Worm (Caenorhabditis elegans): ENCODE results near the gene F35F10.13.

The F35F10.13 gene

ce11 chrV:3357106-3357505, 38.2 kb upstream of the F35F10.13 start, which contains the start of gene scrm-3:
TSS of gene scrm-3 (minus strand) at chrV:3357206.
- TF ChIP-seq hlh-15 (tag; optimal IDR thresholded peaks at IDR 0.05) (no peak), Y22D7AL.16 (tag; optimal IDR thresholded peaks at IDR 0.05) (no peak), zip-5 (tag; optimal IDR thresholded peaks at IDR 0.05) (no peak), che-1 (tag; optimal IDR thresholded peaks at IDR 0.05) (no peak), fkh-10 (GFP tag; optimal IDR thresholded peaks at IDR 0.05) (no peak), eyg-1 (tag; optimal IDR thresholded peaks at IDR 0.05) (no peak), hlh-6 (tag; optimal IDR thresholded peaks at IDR 0.05) (no peak), ceh-19 (GFP tag; optimal IDR thresholded peaks at IDR 0.05) (no peak), C08G9.2 (tag; optimal IDR thresholded peaks at IDR 0.05) (no peak)

- TF ChIP-seq ceh-6 (GFP tag; optimal IDR thresholded peaks at IDR 0.05) (no peak), nhr-232 (tag; optimal IDR thresholded peaks at IDR 0.05) (no peak), unc-42 (tag; optimal IDR thresholded peaks at IDR 0.05) (no peak), hlh-15 (tag; optimal IDR thresholded peaks at IDR 0.05) (no peak), F13H6.1 (tag; optimal IDR thresholded peaks at IDR 0.05) (no peak), hlh-6 (tag; optimal IDR thresholded peaks at IDR 0.05) (no peak), ceh-9 (tag; optimal IDR thresholded peaks at IDR 0.05) (no peak), ceh-22 (tag; optimal IDR thresholded peaks at IDR 0.05) (no peak), pros-1 (tag; optimal IDR thresholded peaks at IDR 0.05) (no peak), K09A11.1 (tag; optimal IDR thresholded peaks at IDR 0.05; ENCODE audit: insufficient read depth) (no peak), zip-5 (tag; optimal IDR thresholded peaks at IDR 0.05) (no peak), unc-86 (tag; optimal IDR thresholded peaks at IDR 0.05) (no peak), ceh-2 (tag; optimal IDR thresholded peaks at IDR 0.05) (no peak), hlh-13 (GFP tag; optimal IDR thresholded peaks at IDR 0.05) (no peak), elt-4 (tag; optimal IDR thresholded peaks at IDR 0.05) (no peak), sox-4 (tag; optimal IDR thresholded peaks at IDR 0.05) (no peak), ceh-31 (tag; optimal IDR thresholded peaks at IDR 0.05) (no peak)
These were observed 36.7 kb upstream of the F35F10.13 start for ce11 chrV:3355544-3355943.

- no peak for TF ChIP-seq C08G9.2 (tag; optimal IDR thresholded peaks at IDR 0.05)
- no peak for TF ChIP-seq ceh-31 (tag; optimal IDR thresholded peaks at IDR 0.05)
These were observed 34.0 kb upstream of the F35F10.13 start, which contains the start of gene C17B7.12 for ce11 chrV:3352925-3353324. TSS of gene C17B7.12 (plus strand) at chrV:3353225.

ce11 chrV:3351266-3351665, 32.4 kb upstream of the F35F10.13 start, which contains the start of gene str-63:
TSS of gene str-63 (plus strand) at chrV:3351566.
- TF ChIP-seq sox-4 (tag; optimal IDR thresholded peaks at IDR 0.05), result no peak

ce11 chrV:3349877-3350276, 31.0 kb upstream of the F35F10.13 start, which contains the start of gene C17B7.15:
TSS of gene C17B7.15 (plus strand) at chrV:3350177.
- TF ChIP-seq eyg-1 (tag; optimal IDR thresholded peaks at IDR 0.05), result no peak
- TF ChIP-seq unc-3 (GFP tag; conservative IDR thresholded peaks at IDR 0.05), result no peak
- no peak for TF ChIP-seq unc-3 (tag; optimal IDR thresholded peaks at IDR 0.05)
- TF ChIP-seq lim-6 (tag; optimal IDR thresholded peaks at IDR 0.05), result no peak
- TF ChIP-seq nhr-11 (tag; optimal IDR thresholded peaks at IDR 0.05), result no peak
- no peak for TF ChIP-seq ceh-6 (GFP tag; optimal IDR thresholded peaks at IDR 0.05)
- no peak for TF ChIP-seq ceh-31 (tag; optimal IDR thresholded peaks at IDR 0.05)
- TF ChIP-seq hlh-6 (tag; optimal IDR thresholded peaks at IDR 0.05), result no peak
- no peak for TF ChIP-seq K02D7.2 (tag; optimal IDR thresholded peaks at IDR 0.05)
- no peak for TF ChIP-seq hlh-8 (tag; optimal IDR thresholded peaks at IDR 0.05)
- no peak for TF ChIP-seq pqm-1 (tag; optimal IDR thresholded peaks at IDR 0.05)
- TF ChIP-seq T23F11.4 (GFP tag; optimal IDR thresholded peaks at IDR 0.05), result no peak
- no peak for TF ChIP-seq hlh-30 (tag; optimal IDR thresholded peaks at IDR 0.05; ENCODE audit: insufficient read depth)
- no peak for TF ChIP-seq npax-4 (tag; optimal IDR thresholded peaks at IDR 0.05)
- no peak for TF ChIP-seq hlh-15 (tag; optimal IDR thresholded peaks at IDR 0.05)
- TF ChIP-seq madf-2 (tag; optimal IDR thresholded peaks at IDR 0.05), result no peak
- TF ChIP-seq nfya-1 (tag; optimal IDR thresholded peaks at IDR 0.05), result no peak
- TF ChIP-seq ztf-16 (tag; optimal IDR thresholded peaks at IDR 0.05), result no peak
- no peak for TF ChIP-seq pha-2 (tag; optimal IDR thresholded peaks at IDR 0.05)
